Fruit fly (Drosophila melanogaster) whole organism, embryonic: ENCODE measurements around the gene Usp5.

Source experiments
- Bdp1 ChIP-seq: fragments of 200-800 bp; sonication (Bioruptor generic); optimal IDR thresholded peaks from 3 replicates; lab custom pipeline; 2016; ENCODE audit warnings: missing biosample characterization, missing genetic modification characterization
- CG10147 ChIP-seq: fragments of 200-800 bp; sonication (Bioruptor generic); optimal IDR thresholded peaks from 2 replicates; lab custom pipeline; 2019; ENCODE audit warnings: missing biosample characterization, mild to moderate bottlenecking, missing genetic modification characterization, moderate library complexity
- CG10321 ChIP-seq: fragments of 200-800 bp; sonication (Bioruptor generic); IDR thresholded peaks from 2 replicates; pipeline ENCODE4 v1.3.6; 2022; ENCODE audit warnings: missing biosample characterization, missing genetic modification characterization
- CG10543 ChIP-seq: fragments of 200-800 bp; sonication (Bioruptor generic); optimal IDR thresholded peaks from 3 replicates; lab custom pipeline; 2017; ENCODE audit warnings: missing biosample characterization, mild to moderate bottlenecking, missing genetic modification characterization, moderate library complexity
- CG10565 ChIP-seq: fragments of 200-800 bp; sonication (Bioruptor generic); optimal IDR thresholded peaks from 3 replicates; lab custom pipeline; 2016; ENCODE audit warnings: missing biosample characterization, mild to moderate bottlenecking, missing genetic modification characterization
- CG12071 ChIP-seq: fragments of 200-800 bp; sonication (Bioruptor generic); optimal IDR thresholded peaks from 3 replicates; lab custom pipeline; 2018; ENCODE audit warnings: missing biosample characterization, mild to moderate bottlenecking, missing genetic modification characterization
- CG12104 ChIP-seq: fragments of 200-800 bp; sonication (Bioruptor generic); optimal IDR thresholded peaks from 3 replicates; lab custom pipeline; 2016; ENCODE audit warnings: missing biosample characterization, missing genetic modification characterization
- CG17385 ChIP-seq: fragments of 200-800 bp; sonication (Bioruptor generic); optimal IDR thresholded peaks from 3 replicates; lab custom pipeline; 2018; ENCODE audit warnings: missing biosample characterization, mild to moderate bottlenecking, missing genetic modification characterization
- CG1792 ChIP-seq: fragments of 200-800 bp; sonication (Bioruptor generic); optimal IDR thresholded peaks from 2 replicates; lab custom pipeline; 2016; ENCODE audit warnings: missing biosample characterization, missing genetic modification characterization
- CG2120 ChIP-seq: fragments of 200-800 bp; sonication (Bioruptor generic); optimal IDR thresholded peaks from 3 replicates; lab custom pipeline; 2016; ENCODE audit warnings: missing biosample characterization, missing genetic modification characterization
- CG2129 ChIP-seq: fragments of 200-800 bp; sonication (Bioruptor generic); IDR thresholded peaks from 2 replicates; pipeline ENCODE4 v1.3.6; 2022; ENCODE audit warnings: missing biosample characterization, missing genetic modification characterization; ENCODE audit not compliant: partially characterized antibody
- CG33213 ChIP-seq: fragments of 200-800 bp; sonication (Bioruptor generic); optimal IDR thresholded peaks from 3 replicates; lab custom pipeline; 2016; ENCODE audit warnings: missing biosample characterization, missing genetic modification characterization
- CG34422 ChIP-seq: fragments of 200-800 bp; sonication (Bioruptor generic); IDR thresholded peaks from 3 replicates; pipeline ENCODE4 v1.3.6; 2022; ENCODE audit warnings: missing biosample characterization, missing genetic modification characterization
- CG3838 ChIP-seq: fragments of 200-800 bp; sonication (Bioruptor generic); optimal IDR thresholded peaks from 3 replicates; lab custom pipeline; 2016; ENCODE audit warnings: missing biosample characterization, missing genetic modification characterization
- CG42726 ChIP-seq: fragments of 200-800 bp; sonication (Bioruptor generic); IDR thresholded peaks from 2 replicates; pipeline ENCODE4 v1.3.6; 2022; ENCODE audit warnings: missing biosample characterization, missing genetic modification characterization; ENCODE audit not compliant: partially characterized antibody
- CG4328 ChIP-seq: fragments of 200-800 bp; sonication (Bioruptor generic); optimal IDR thresholded peaks from 3 replicates; lab custom pipeline; 2017; ENCODE audit warnings: missing biosample characterization, missing genetic modification reagents, missing genetic modification characterization
- CG6765 ChIP-seq: fragments of 200-800 bp; sonication (Bioruptor generic); optimal IDR thresholded peaks from 3 replicates; lab custom pipeline; 2017; ENCODE audit warnings: missing biosample characterization, mild to moderate bottlenecking, missing genetic modification characterization
- CG6791 ChIP-seq: fragments of 200-800 bp; sonication (Bioruptor generic); IDR thresholded peaks from 3 replicates; pipeline ENCODE4 v1.3.6; 2022; ENCODE audit warnings: missing biosample characterization, missing genetic modification characterization; ENCODE audit not compliant: partially characterized antibody
- CG9215 ChIP-seq: fragments of 200-800 bp; sonication (Bioruptor generic); IDR thresholded peaks from 2 replicates; pipeline ENCODE4 v1.3.6; 2022; ENCODE audit warnings: missing biosample characterization, missing genetic modification characterization
- CG9876 ChIP-seq: fragments of 200-800 bp; sonication (Bioruptor generic); optimal IDR thresholded peaks from 2 replicates; lab custom pipeline; 2016; ENCODE audit warnings: missing biosample characterization, missing genetic modification characterization
- CG9932 ChIP-seq: fragments of 200-800 bp; sonication (Bioruptor generic); IDR thresholded peaks from 2 replicates; pipeline ENCODE4 v1.3.6; 2022; ENCODE audit warnings: missing biosample characterization, missing genetic modification characterization
- D19B ChIP-seq: fragments of 200-800 bp; sonication (Bioruptor generic); optimal IDR thresholded peaks from 2 replicates; lab custom pipeline; 2017; ENCODE audit warnings: missing biosample characterization, mild to moderate bottlenecking, missing genetic modification characterization
- Dfd ChIP-seq, 2 experiments: fragments of >200 bp; optimal IDR thresholded peaks; 2 replicates each; lab custom pipeline; 2017; ENCODE audit warnings: missing biosample characterization in 2 of 2, missing genetic modification characterization in 2 of 2
- ERR ChIP-seq: fragments of 200-800 bp; sonication (Bioruptor generic); optimal IDR thresholded peaks from 2 replicates; lab custom pipeline; 2016; ENCODE audit warnings: missing biosample characterization, missing genetic modification characterization
- Eip74EF ChIP-seq, 2 experiments: fragments of 200-800 bp in 1 of 2; fragments of >200 bp in 1 of 2; sonication (Bioruptor generic) in 1 of 2; optimal IDR thresholded peaks; 2 replicates each; lab custom pipeline; 2017 to 2019; ENCODE audit warnings: missing biosample characterization in 2 of 2, missing genetic modification characterization in 2 of 2, mild to moderate bottlenecking in 1 of 2, moderate library complexity in 1 of 2
- Elba2 ChIP-seq: fragments of 200-800 bp; sonication (Bioruptor generic); optimal IDR thresholded peaks from 3 replicates; lab custom pipeline; 2016; ENCODE audit warnings: missing biosample characterization, missing genetic modification characterization
- H15 ChIP-seq: fragments of 200-800 bp; sonication (Bioruptor generic); IDR thresholded peaks from 3 replicates; pipeline ENCODE4 v1.3.6; 2022; ENCODE audit warnings: missing biosample characterization, missing genetic modification characterization
- H2.0 ChIP-seq: fragments of 200-800 bp; sonication (Bioruptor generic); IDR thresholded peaks from 2 replicates; pipeline ENCODE4 v1.3.6; 2022; ENCODE audit warnings: missing biosample characterization, missing genetic modification characterization
- Hr3 ChIP-seq: fragments of 200-800 bp; sonication (Bioruptor generic); optimal IDR thresholded peaks from 3 replicates; lab custom pipeline; 2016; ENCODE audit warnings: missing biosample characterization, missing genetic modification characterization
- MESR4 ChIP-seq: fragments of 200-800 bp; sonication (Bioruptor generic); optimal IDR thresholded peaks from 2 replicates; lab custom pipeline; 2018; ENCODE audit warnings: missing biosample characterization, mild to moderate bottlenecking, missing genetic modification characterization, moderate library complexity
- Med ChIP-seq: fragments of 200-800 bp; sonication (Bioruptor generic); peaks from one replicate; lab custom pipeline; 2016; ENCODE audit warnings: missing biosample characterization, missing genetic modification characterization, mild to moderate bottlenecking, inconsistent platforms, moderate library complexity
- Spps ChIP-seq: fragments of 200-800 bp; sonication (Bioruptor generic); optimal IDR thresholded peaks from 2 replicates; lab custom pipeline; 2018; ENCODE audit warnings: missing biosample characterization, mild to moderate bottlenecking, missing genetic modification characterization
- TFAM ChIP-seq: fragments of 200-800 bp; sonication (Bioruptor generic); optimal IDR thresholded peaks from 2 replicates; lab custom pipeline; 2017; ENCODE audit warnings: missing biosample characterization, missing genetic modification characterization, inconsistent platforms
- chif ChIP-seq, 2 experiments: fragments of 200-800 bp; sonication (Bioruptor generic); optimal IDR thresholded peaks; 3 replicates each; lab custom pipeline; 2016; ENCODE audit warnings: missing biosample characterization in 2 of 2, missing genetic modification characterization in 2 of 2
- chinmo ChIP-seq: fragments of 200-800 bp; sonication (Bioruptor generic); IDR thresholded peaks from 4 replicates; pipeline ENCODE4 v1.3.6; 2022; ENCODE audit warnings: missing biosample characterization, missing genetic modification characterization; ENCODE audit not compliant: partially characterized antibody
- chm ChIP-seq: fragments of 200-800 bp; sonication (Bioruptor generic); IDR thresholded peaks from 2 replicates; pipeline ENCODE4 v1.3.6; 2022; ENCODE audit warnings: missing biosample characterization, missing genetic modification characterization
- croc ChIP-seq: fragments of 200-800 bp; sonication (Bioruptor generic); conservative IDR thresholded peaks from 3 replicates; pipeline ENCODE4 v1.3.6; 2022; ENCODE audit warnings: missing biosample characterization, missing genetic modification characterization
- dm ChIP-seq: fragments of 200-800 bp; sonication (Bioruptor generic); optimal IDR thresholded peaks from 3 replicates; lab custom pipeline; 2016; ENCODE audit warnings: missing biosample characterization, missing genetic modification characterization
- fu2 ChIP-seq: fragments of 200-800 bp; sonication (Bioruptor generic); optimal IDR thresholded peaks from 2 replicates; lab custom pipeline; 2016; ENCODE audit warnings: missing biosample characterization, missing genetic modification characterization
- gcm2 ChIP-seq: fragments of 200-800 bp; sonication (Bioruptor generic); optimal IDR thresholded peaks from 2 replicates; lab custom pipeline; 2016; ENCODE audit warnings: missing biosample characterization, missing genetic modification characterization
- jumu ChIP-seq: fragments of 200-800 bp; sonication (Bioruptor generic); optimal IDR thresholded peaks from 3 replicates; lab custom pipeline; 2016; ENCODE audit warnings: missing biosample characterization, missing genetic modification characterization
- kah ChIP-seq: fragments of 200-800 bp; sonication (Bioruptor generic); optimal IDR thresholded peaks from 2 replicates; lab custom pipeline; 2018; ENCODE audit warnings: missing biosample characterization, mild to moderate bottlenecking, missing genetic modification characterization
- mirr ChIP-seq: fragments of 200-800 bp; sonication (Bioruptor generic); optimal IDR thresholded peaks from 3 replicates; lab custom pipeline; 2018; ENCODE audit warnings: missing biosample characterization, mild to moderate bottlenecking, missing genetic modification characterization
- p53 ChIP-seq: fragments of 200-800 bp; sonication (Bioruptor generic); optimal IDR thresholded peaks from 2 replicates; lab custom pipeline; 2016; ENCODE audit warnings: missing biosample characterization, missing genetic modification characterization
- pb ChIP-seq: fragments of 200-800 bp; sonication (Bioruptor generic); optimal IDR thresholded peaks from 3 replicates; lab custom pipeline; 2016; ENCODE audit warnings: missing biosample characterization, missing genetic modification characterization
- row ChIP-seq: fragments of 200-800 bp; sonication (Bioruptor generic); IDR thresholded peaks from 3 replicates; pipeline ENCODE4 v1.3.6; 2022; ENCODE audit warnings: missing biosample characterization, missing genetic modification characterization
- run ChIP-seq: fragments of 200-800 bp; sonication (Bioruptor generic); optimal IDR thresholded peaks from 3 replicates; lab custom pipeline; 2018; ENCODE audit warnings: missing biosample characterization, mild to moderate bottlenecking, missing genetic modification characterization
- salm ChIP-seq: fragments of 200-800 bp; sonication (Bioruptor generic); optimal IDR thresholded peaks from 2 replicates; lab custom pipeline; 2018; ENCODE audit warnings: missing biosample characterization, mild to moderate bottlenecking, missing genetic modification characterization
- sc ChIP-seq, 3 experiments: fragments of >200 bp in 2 of 3; fragments of 200-800 bp in 1 of 3; sonication (Bioruptor generic) in 1 of 3; optimal IDR thresholded peaks; 2 replicates in 2 of 3; 3 replicates in 1 of 3; lab custom pipeline; 2017; ENCODE audit warnings: mild to moderate bottlenecking in 1 of 3, missing biosample characterization in 1 of 3, missing genetic modification characterization in 1 of 3, missing genetic modification reagents in 1 of 3
- so ChIP-seq: fragments of 200-800 bp; sonication (Bioruptor generic); IDR thresholded peaks from 3 replicates; pipeline ENCODE4 v1.3.6; 2022; ENCODE audit warnings: missing biosample characterization, missing genetic modification characterization
- stwl ChIP-seq: fragments of 200-800 bp; sonication (Bioruptor generic); optimal IDR thresholded peaks from 3 replicates; lab custom pipeline; 2018; ENCODE audit warnings: missing biosample characterization, mild to moderate bottlenecking, missing genetic modification characterization, moderate library complexity

The Usp5 gene

dm6 chr3L:3179474-3179873 is 31.3 kb upstream of the Usp5 start (continued):
- no peak for TF ChIP-seq MESR4 (GFP tag; lab: Kevin White, UChicago)
- no peak for TF ChIP-seq chinmo (GFP tag; lab: Robert Waterston, UW)
- peak; percentile 53 for TF ChIP-seq mirr (GFP tag; lab: Kevin White, UChicago)
- peak; percentile 26 for TF ChIP-seq CG10543 (GFP tag; lab: Kevin White, UChicago)
- peak; percentile 62 for TF ChIP-seq ERR
- TF ChIP-seq Bdp1 = peak; percentile 53
- TF ChIP-seq so (GFP tag; lab: Robert Waterston, UW) = peak; percentile 70; the same call in 2 of the 3 replicates
- peak; percentile 84 for TF ChIP-seq CG6765 (GFP tag; lab: Kevin White, UChicago)
- no peak for TF ChIP-seq CG9876 (GFP tag; lab: Kevin White, UChicago)
- peak; percentile 80 for TF ChIP-seq CG33213 (GFP tag; lab: Kevin White, UChicago)
- peak; percentile 80 for TF ChIP-seq kah
- no peak for TF ChIP-seq CG6791 (GFP tag; lab: Robert Waterston, UW)
- TF ChIP-seq gcm2 (GFP tag; lab: Kevin White, UChicago) = peak; percentile 83
- TF ChIP-seq CG12104 (GFP tag; lab: Kevin White, UChicago) = peak; percentile 70
- no peak for TF ChIP-seq stwl (tag; lab: Kevin White, UChicago)
- peak; percentile 74 for TF ChIP-seq jumu
- TF ChIP-seq CG12071 = no peak
- TF ChIP-seq fu2 (GFP tag; lab: Kevin White, UChicago) = peak; percentile 43
- peak; percentile 87 for TF ChIP-seq CG2120
- peak; percentile 58 for TF ChIP-seq CG1792 (GFP tag; lab: Kevin White, UChicago)
- peak; percentile 30 for TF ChIP-seq Elba2 (GFP tag; lab: Kevin White, UChicago)
- TF ChIP-seq Hr3 (GFP tag; lab: Kevin White, UChicago) = peak; percentile 62
- TF ChIP-seq dm (GFP tag; lab: Kevin White, UChicago) = peak; percentile 59
- peak; percentile 70 for TF ChIP-seq CG10565 (GFP tag; lab: Kevin White, UChicago)
- TF ChIP-seq Spps (tag; lab: Kevin White, UChicago) = peak; percentile 86
- TF ChIP-seq CG10321 (GFP tag; lab: Robert Waterston, UW) = no peak
- no peak for TF ChIP-seq salm
- no peak for TF ChIP-seq CG2129 (GFP tag; lab: Robert Waterston, UW)
- peak; percentile 82 for TF ChIP-seq CG17385 (GFP tag; lab: Kevin White, UChicago)
- peak; percentile 95 for TF ChIP-seq row (GFP tag; lab: Robert Waterston, UW)
- TF ChIP-seq run (tag; lab: Kevin White, UChicago) = peak; percentile 63
- peak; percentile 97 for TF ChIP-seq Med (GFP tag; lab: Kevin White, UChicago)
- no peak for TF ChIP-seq Eip74EF (GFP tag; optimal IDR thresholded peaks at IDR 0.05; lab: Kevin White, UChicago)
- peak; percentile 78 for TF ChIP-seq H2.0 (GFP tag; lab: Robert Waterston, UW)
- TF ChIP-seq Dfd (GFP tag; optimal IDR thresholded peaks at IDR 0.05; lab: Kevin White, UChicago) = no peak
- TF ChIP-seq pb (GFP tag; lab: Kevin White, UChicago) = peak; percentile 68
- TF ChIP-seq D19B (GFP tag; lab: Kevin White, UChicago) = peak; percentile 83
- TF ChIP-seq CG3838 (GFP tag; lab: Kevin White, UChicago) = peak; percentile 4
- no peak for TF ChIP-seq sc (optimal IDR thresholded peaks at IDR 0.05; lab: Kevin White, UChicago)
- TF ChIP-seq sc (GFP tag; optimal IDR thresholded peaks at IDR 0.05; lab: Kevin White, UChicago) = peak; percentile 50
- peak; percentile 81 for TF ChIP-seq CG9215
- peak; percentile 83 for TF ChIP-seq croc (GFP tag; lab: Robert Waterston, UW)
- no peak for TF ChIP-seq CG42726
- TF ChIP-seq chif (GFP tag; optimal IDR thresholded peaks at IDR 0.05; lab: Kevin White, UChicago) = peak; percentile 69 to 87
- peak; percentile 27 for TF ChIP-seq TFAM (GFP tag; lab: Kevin White, UChicago)
- no peak for TF ChIP-seq p53 (GFP tag; lab: Kevin White, UChicago)
- peak; percentile 89 for TF ChIP-seq H15 (GFP tag; lab: Robert Waterston, UW)
- TF ChIP-seq CG34422 = peak; percentile 89
- TF ChIP-seq CG10147 = no peak
- TF ChIP-seq chm = peak; percentile 88
- peak; percentile 70 for TF ChIP-seq CG9932 (GFP tag; lab: Robert Waterston, UW)
- peak; percentile 48 for TF ChIP-seq CG4328 (GFP tag; lab: Kevin White, UChicago)
